Worm (Caenorhabditis elegans): Measurements from ENCODE around the gene srh-272.

DNA sequence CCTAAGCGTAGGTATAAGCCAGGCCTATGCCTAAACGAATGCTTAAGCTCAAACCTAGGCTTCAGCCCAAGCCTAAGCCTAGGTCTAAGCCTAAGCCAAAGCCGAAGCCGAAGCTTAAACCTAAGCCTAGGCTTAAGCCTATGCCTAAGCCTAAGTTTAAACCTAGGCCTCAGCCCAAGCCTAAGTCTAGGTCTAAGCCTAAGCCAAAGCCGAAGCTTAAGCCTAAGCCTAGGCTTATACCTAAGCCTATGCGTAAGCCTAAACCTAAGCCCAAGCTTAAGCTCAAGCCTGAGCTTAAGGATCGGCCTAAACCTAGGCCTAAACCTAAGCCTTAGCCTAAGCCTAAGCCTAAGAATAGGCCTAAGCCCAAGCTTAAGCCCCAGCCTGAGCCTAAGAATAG is 37.2 kb upstream of the srh-272 start:
- TF ChIP-seq aly-2 (tag; optimal IDR thresholded peaks at IDR 0.05) (no peak), nhr-237 (tag; optimal IDR thresholded peaks at IDR 0.05) (no peak), nhr-84 (tag; optimal IDR thresholded peaks at IDR 0.05) (no peak), sup-37 (GFP tag; optimal IDR thresholded peaks at IDR 0.05) (no peak), unc-130 (tag; optimal IDR thresholded peaks at IDR 0.05) (no peak), F16B12.6 (tag; optimal IDR thresholded peaks at IDR 0.05) (no peak), elt-2 (tag; optimal IDR thresholded peaks at IDR 0.05) (no peak), jun-1 (tag; optimal IDR thresholded peaks at IDR 0.05) (no peak)
